Worm (Caenorhabditis elegans) whole organism, L1 larva: ENCODE results near the gene serp-1.2.

ENCODE experiments used
- C04F5.9 ChIP-seq: sonication (generic microtip); optimal IDR thresholded peaks from 2 replicates; lab custom pipeline; 2016; ENCODE audit warnings: missing genetic modification characterization, missing compliant biosample characterization
- C34B4.2 ChIP-seq: sonication (generic microtip); optimal IDR thresholded peaks from 2 replicates; lab custom pipeline; 2017; ENCODE audit warnings: mild to moderate bottlenecking, missing genetic modification characterization, missing compliant biosample characterization
- F16B12.6 ChIP-seq: fragments of 150-350 bp; optimal IDR thresholded peaks from 2 replicates; lab custom pipeline; 2014; ENCODE audit warnings: missing biosample characterization, missing genetic modification characterization
- Y116A8C.19 ChIP-seq: sonication (generic microtip); optimal IDR thresholded peaks from 2 replicates; lab custom pipeline; 2016; ENCODE audit warnings: missing compliant biosample characterization, missing genetic modification characterization, borderline replicate concordance
- alr-1 ChIP-seq: fragments of 200-800 bp; sonication (Bioruptor generic); optimal IDR thresholded peaks from 2 replicates; lab custom pipeline; 2018; ENCODE audit warnings: borderline replicate concordance, mild to moderate bottlenecking, missing genetic modification characterization, missing compliant biosample characterization
- aly-2 ChIP-seq: fragments of 150-350 bp; optimal IDR thresholded peaks from 2 replicates; lab custom pipeline; 2014; ENCODE audit warnings: missing biosample characterization, missing genetic modification characterization
- blmp-1 ChIP-seq: fragments of 150-350 bp; optimal IDR thresholded peaks from 2 replicates; lab custom pipeline; 2014; ENCODE audit warnings: missing biosample characterization, missing genetic modification characterization
- ceh-8 ChIP-seq: fragments of 200-800 bp; sonication (Bioruptor generic); optimal IDR thresholded peaks from 2 replicates; lab custom pipeline; 2018; ENCODE audit warnings: mild to moderate bottlenecking, missing genetic modification characterization, moderate library complexity, missing compliant biosample characterization
- ces-1 ChIP-seq: fragments of 150-350 bp; optimal IDR thresholded peaks from 2 replicates; lab custom pipeline; 2014; ENCODE audit warnings: missing biosample characterization, missing genetic modification reagents, missing genetic modification characterization
- dsc-1 ChIP-seq: sonication (generic microtip); optimal IDR thresholded peaks from 2 replicates; lab custom pipeline; 2016; ENCODE audit warnings: mild to moderate bottlenecking, missing genetic modification characterization, missing compliant biosample characterization
- efl-1 ChIP-seq, 4 experiments: fragments of 150-350 bp; optimal IDR thresholded peaks in 3 of 4; peaks in 1 of 4; 1 replicate in 1 of 4; 2 replicates in 3 of 4; lab custom pipeline; 2014; ENCODE audit warnings: missing biosample characterization in 2 of 4, missing genetic modification characterization in 2 of 4, missing genetic modification reagents in 2 of 4
- efl-3 ChIP-seq: fragments of 200-800 bp; sonication (Bioruptor generic); optimal IDR thresholded peaks from 2 replicates; lab custom pipeline; 2018; ENCODE audit warnings: mild to moderate bottlenecking, missing genetic modification characterization, missing compliant biosample characterization
- egl-27 ChIP-seq, 2 experiments: fragments of 150-350 bp in 1 of 2; sonication (generic microtip); optimal IDR thresholded peaks; 3 replicates each; lab custom pipeline; 2017 to 2018; ENCODE audit warnings: missing biosample characterization in 2 of 2, missing genetic modification characterization in 2 of 2, missing genetic modification reagents in 2 of 2
- elt-3 ChIP-seq, 6 experiments: fragments of 150-350 bp in 1 of 6; sonication (generic microtip); optimal IDR thresholded peaks; 2 replicates each; lab custom pipeline; 2017 to 2018; ENCODE audit warnings: missing biosample characterization in 6 of 6, missing genetic modification characterization in 6 of 6, inconsistent platforms in 1 of 6
- ets-5 ChIP-seq: fragments of 200-800 bp; sonication (Bioruptor generic); IDR thresholded peaks from 2 replicates; pipeline ENCODE4 v1.3.6; 2022; ENCODE audit warnings: missing genetic modification characterization, missing compliant biosample characterization
- fkh-10 ChIP-seq: sonication (generic microtip); optimal IDR thresholded peaks from 2 replicates; lab custom pipeline; 2017; ENCODE audit warnings: missing biosample characterization, missing genetic modification reagents, missing genetic modification characterization
- fkh-4 ChIP-seq: sonication (generic microtip); optimal IDR thresholded peaks from 2 replicates; lab custom pipeline; 2016; ENCODE audit warnings: missing compliant biosample characterization, missing genetic modification characterization, borderline replicate concordance
- grh-1 ChIP-seq: fragments of 200-800 bp; sonication (Bioruptor generic); IDR thresholded peaks from 2 replicates; pipeline ENCODE4 v1.3.6; 2022; ENCODE audit warnings: missing genetic modification reagents, missing genetic modification characterization, missing compliant biosample characterization
- isw-1 ChIP-seq: fragments of 200-800 bp; sonication (Bioruptor generic); IDR thresholded peaks from 2 replicates; pipeline ENCODE4 v1.3.6; 2022; ENCODE audit warnings: missing genetic modification characterization, missing compliant biosample characterization
- lin-14 ChIP-seq: fragments of 200-800 bp; sonication (Bioruptor generic); optimal IDR thresholded peaks from 2 replicates; lab custom pipeline; 2018; ENCODE audit warnings: mild to moderate bottlenecking, missing genetic modification characterization, moderate library complexity, missing compliant biosample characterization
- lin-39 ChIP-seq: fragments of 150-350 bp; optimal IDR thresholded peaks from 2 replicates; lab custom pipeline; 2014; ENCODE audit warnings: missing biosample characterization, missing genetic modification reagents, missing genetic modification characterization
- lsy-2 ChIP-seq, 2 experiments: fragments of 150-350 bp; optimal IDR thresholded peaks; 2 replicates each; lab custom pipeline; 2014; ENCODE audit warnings: missing biosample characterization in 2 of 2, missing genetic modification characterization in 2 of 2
- mdl-1 ChIP-seq, 2 experiments: fragments of 150-350 bp; optimal IDR thresholded peaks; 2 replicates each; lab custom pipeline; 2014 to 2017; ENCODE audit warnings: missing biosample characterization in 2 of 2, missing genetic modification characterization in 2 of 2, inconsistent platforms in 1 of 2
- mep-1 ChIP-seq: fragments of 150-350 bp; optimal IDR thresholded peaks from 2 replicates; lab custom pipeline; 2014; ENCODE audit warnings: missing biosample characterization, missing genetic modification characterization
- nhr-11 ChIP-seq: fragments of 150-350 bp; optimal IDR thresholded peaks from 2 replicates; lab custom pipeline; 2014; ENCODE audit warnings: missing biosample characterization, missing genetic modification characterization
- nhr-12 ChIP-seq: sonication (generic microtip); optimal IDR thresholded peaks from 2 replicates; lab custom pipeline; 2017; ENCODE audit warnings: missing biosample characterization, missing genetic modification characterization
- nhr-76 ChIP-seq: sonication (generic microtip); optimal IDR thresholded peaks from 2 replicates; lab custom pipeline; 2017; ENCODE audit warnings: missing biosample characterization, missing genetic modification characterization
- nhr-84 ChIP-seq: sonication (generic microtip); optimal IDR thresholded peaks from 2 replicates; lab custom pipeline; 2017; ENCODE audit warnings: missing biosample characterization, missing genetic modification characterization
- nhr-85 ChIP-seq: sonication (generic microtip); peaks from one replicate; lab custom pipeline; 2016; ENCODE audit warnings: missing genetic modification characterization, inconsistent platforms, missing compliant biosample characterization
- skn-1 ChIP-seq: fragments of 150-350 bp; optimal IDR thresholded peaks from 2 replicates; lab custom pipeline; 2014; ENCODE audit warnings: missing biosample characterization, missing genetic modification characterization
- snpc-4 ChIP-seq: fragments of 150-350 bp; optimal IDR thresholded peaks from 2 replicates; lab custom pipeline; 2014; ENCODE audit warnings: missing biosample characterization, missing genetic modification characterization
- snu-23 ChIP-seq: sonication (generic microtip); optimal IDR thresholded peaks from 2 replicates; lab custom pipeline; 2016; ENCODE audit warnings: missing genetic modification characterization, missing compliant biosample characterization
- sox-4 ChIP-seq: sonication (generic microtip); optimal IDR thresholded peaks from 2 replicates; lab custom pipeline; 2016; ENCODE audit warnings: missing genetic modification characterization, missing compliant biosample characterization
- sptf-1 ChIP-seq: fragments of 150-350 bp; optimal IDR thresholded peaks from 2 replicates; lab custom pipeline; 2014; ENCODE audit warnings: missing biosample characterization, missing genetic modification characterization
- sup-37 ChIP-seq: fragments of 200-800 bp; sonication (Bioruptor generic); optimal IDR thresholded peaks from 2 replicates; lab custom pipeline; 2018; ENCODE audit warnings: mild to moderate bottlenecking, missing genetic modification characterization, missing compliant biosample characterization
- swsn-7 ChIP-seq: sonication (generic microtip); optimal IDR thresholded peaks from 2 replicates; lab custom pipeline; 2016; ENCODE audit warnings: missing genetic modification characterization, missing compliant biosample characterization
- tbx-2 ChIP-seq: sonication (generic microtip); optimal IDR thresholded peaks from 2 replicates; lab custom pipeline; 2016; ENCODE audit warnings: missing genetic modification characterization, missing compliant biosample characterization
- unc-130 ChIP-seq: fragments of 150-350 bp; optimal IDR thresholded peaks from 2 replicates; lab custom pipeline; 2017; ENCODE audit warnings: missing biosample characterization, missing genetic modification characterization, inconsistent platforms
- unc-62 ChIP-seq: fragments of 150-350 bp; optimal IDR thresholded peaks from 2 replicates; lab custom pipeline; 2014; ENCODE audit warnings: missing biosample characterization, missing genetic modification reagents, missing genetic modification characterization
- unc-86 ChIP-seq: sonication (generic microtip); optimal IDR thresholded peaks from 2 replicates; lab custom pipeline; 2016; ENCODE audit warnings: missing genetic modification characterization, missing compliant biosample characterization
- xbp-1 ChIP-seq: sonication (generic microtip); optimal IDR thresholded peaks from 2 replicates; lab custom pipeline; 2016; ENCODE audit warnings: missing genetic modification characterization, missing compliant biosample characterization
- ztf-11 ChIP-seq, 2 experiments: sonication (generic microtip); optimal IDR thresholded peaks; 2 replicates each; lab custom pipeline; 2016 to 2017; ENCODE audit warnings: missing genetic modification characterization in 2 of 2, missing biosample characterization in 1 of 2, missing compliant biosample characterization in 1 of 2
- ztf-4 ChIP-seq: fragments of 150-350 bp; optimal IDR thresholded peaks from 2 replicates; lab custom pipeline; 2014; ENCODE audit warnings: missing biosample characterization, missing genetic modification characterization

The serp-1.2 gene

ce11 chrIV:8175686-8176532, 49.6 kb upstream of the serp-1.2 start, which contains the start of gene pct-1:
Gene pct-1, plus strand, starts transcription at chrIV:8176482.
- TF ChIP-seq nhr-85 (tag; lab: Kevin White, UChicago) (peak; percentile 63), nhr-12 (no peak), tbx-2 (tag; lab: Kevin White, UChicago) (no peak), dsc-1 (tag; lab: Kevin White, UChicago) (no peak), mep-1 (tag; lab: Kevin White, UChicago) (no peak), lin-14 (GFP tag; lab: Kevin White, UChicago) (peak; percentile 33)
- TF ChIP-seq, all 84 proteins: peak for 2

ce11 chrIV:8181404-8181803, 44.1 kb upstream of the serp-1.2 start:
- no peak for TF ChIP-seq ets-5 (GFP tag; lab: Robert Waterston, UW)
- TF ChIP-seq nhr-11: no peak
- no peak for TF ChIP-seq nhr-76 (tag; lab: Kevin White, UChicago)
- TF ChIP-seq mdl-1 (tag; optimal IDR thresholded peaks at IDR 0.05; lab: Kevin White, UChicago): no peak
- TF ChIP-seq fkh-10: peak; percentile 65
- no peak for TF ChIP-seq Y116A8C.19 (tag; lab: Kevin White, UChicago)
- TF ChIP-seq tbx-2 (tag; lab: Kevin White, UChicago): no peak
- TF ChIP-seq F16B12.6 (tag; lab: Kevin White, UChicago): no peak

- TF ChIP-seq fkh-10 (peak; percentile 56), lin-14 (GFP tag; lab: Kevin White, UChicago) (peak; percentile 5), unc-86 (no peak), unc-130 (tag; lab: Kevin White, UChicago) (no peak)
These were observed 42.9 kb upstream of the serp-1.2 start for ce11 chrIV:8182566-8182965.

- TF ChIP-seq unc-86 (peak; percentile 59), sup-37 (GFP tag; lab: Kevin White, UChicago) (no peak), nhr-84 (no peak), sptf-1 (no peak), snpc-4 (tag; lab: Kevin White, UChicago) (no peak), C34B4.2 (no peak), ceh-8 (GFP tag; lab: Kevin White, UChicago) (peak; percentile 47), efl-1 (optimal IDR thresholded peaks at IDR 0.05; lab: Kevin White, UChicago) (peak; percentile 22 to 40), efl-1 (GFP tag; optimal IDR thresholded peaks at IDR 0.05 in 1 of 2; lab: Kevin White, UChicago) (no peak), sox-4 (tag; lab: Kevin White, UChicago) (peak; percentile 9), ztf-4 (tag; lab: Kevin White, UChicago) (no peak), grh-1 (GFP tag; lab: Robert Waterston, UW) (no peak), dsc-1 (tag; lab: Kevin White, UChicago) (peak; percentile 36), elt-3 (tag; optimal IDR thresholded peaks at IDR 0.05; lab: Kevin White, UChicago) (no peak), lin-39 (tag; lab: Kevin White, UChicago) (no peak), alr-1 (tag; lab: Kevin White, UChicago) (no peak), fkh-10 (peak; percentile 87), ces-1 (GFP tag; lab: Kevin White, UChicago) (no peak), aly-2 (tag; lab: Kevin White, UChicago) (no peak), nhr-12 (no peak), snu-23 (peak; percentile 41), lsy-2 (tag; optimal IDR thresholded peaks at IDR 0.05; lab: Kevin White, UChicago) (peak; percentile 9 to 35), unc-130 (tag; lab: Kevin White, UChicago) (no peak), skn-1 (tag; lab: Kevin White, UChicago) (peak; percentile 42), blmp-1 (tag; lab: Kevin White, UChicago) (no peak), swsn-7 (tag; lab: Kevin White, UChicago) (peak; percentile 65), nhr-76 (tag; lab: Kevin White, UChicago) (no peak), ets-5 (GFP tag; lab: Robert Waterston, UW) (no peak), isw-1 (GFP tag; lab: Robert Waterston, UW) (peak; percentile 45; the same call in 1 of the 2 replicates), xbp-1 (tag; lab: Kevin White, UChicago) (peak; percentile 20), efl-3 (no peak), fkh-4 (tag; lab: Kevin White, UChicago) (no peak), F16B12.6 (tag; lab: Kevin White, UChicago) (no peak), unc-62 (GFP tag; lab: Kevin White, UChicago) (no peak), mep-1 (tag; lab: Kevin White, UChicago) (peak; percentile 46), C04F5.9 (tag; lab: Kevin White, UChicago) (no peak), ztf-11 (tag; optimal IDR thresholded peaks at IDR 0.05; lab: Kevin White, UChicago) (no peak), egl-27 (tag; optimal IDR thresholded peaks at IDR 0.05; lab: Kevin White, UChicago) (peak in 1 of 2 experiments; percentile 31), nhr-11 (no peak)
These were observed 42.2 kb upstream of the serp-1.2 start for ce11 chrIV:8183313-8183712.
